Fruit fly (Drosophila melanogaster) Kc167 (cell line): ENCODE measurements around the gene CG14073.

Experiments
- Myc ChIP-seq: fragments of >200 bp; optimal IDR thresholded peaks from 2 replicates; lab custom pipeline; 2017; ENCODE audit warnings: missing external identifiers
- Sin3A ChIP-seq: fragments of >200 bp; optimal IDR thresholded peaks from 2 replicates; lab custom pipeline; 2018; ENCODE audit warnings: missing external identifiers
- h ChIP-seq: fragments of >200 bp; optimal IDR thresholded peaks from 3 replicates; lab custom pipeline; 2018; ENCODE audit warnings: missing external identifiers
- insv ChIP-seq: fragments of >200 bp; optimal IDR thresholded peaks from 3 replicates; lab custom pipeline; 2018; ENCODE audit warnings: missing external identifiers
- psq ChIP-seq: fragments of >200 bp; optimal IDR thresholded peaks from 2 replicates; lab custom pipeline; 2017; ENCODE audit warnings: missing external identifiers
- ttk ChIP-seq: sonication (Bioruptor generic); optimal IDR thresholded peaks from 2 replicates; lab custom pipeline; 2017; ENCODE audit warnings: missing external identifiers

Gene CG14073

DNA sequence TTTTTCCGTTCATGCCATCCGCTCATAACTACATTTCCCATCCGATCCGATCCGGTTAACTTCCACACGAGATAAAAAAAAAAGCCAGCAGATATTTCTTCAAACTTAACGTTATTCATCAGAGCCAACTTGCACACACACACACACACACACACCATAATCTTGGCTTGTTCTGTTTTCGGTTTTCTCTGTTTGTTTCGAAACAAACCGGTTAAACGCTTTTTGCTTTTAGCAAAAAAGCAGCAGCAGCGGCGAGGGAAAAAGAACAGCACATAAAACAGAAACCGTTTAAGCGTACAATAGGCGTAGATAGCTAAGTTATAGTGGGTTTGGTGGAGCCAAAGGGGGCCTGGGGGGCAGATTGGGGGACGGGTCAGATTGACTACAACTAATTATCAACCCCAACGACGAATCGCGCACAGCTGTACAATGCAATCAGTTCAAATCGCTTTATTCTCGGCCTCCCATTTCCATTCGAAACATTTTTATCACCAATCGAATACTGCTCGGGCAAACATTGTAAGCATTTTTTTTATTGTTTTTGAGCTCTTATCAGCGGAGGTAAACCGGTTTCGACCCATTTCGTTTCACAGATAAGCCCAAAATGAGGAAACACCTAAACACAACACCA, 3.1 kb downstream of the CG14073 start:
- no peak for TF ChIP-seq insv (lab: Kevin White, UChicago)
- no peak for TF ChIP-seq psq (lab: Kevin White, UChicago)
- no peak for TF ChIP-seq h (lab: Kevin White, UChicago)
- no peak for TF ChIP-seq Sin3A (lab: Kevin White, UChicago)
- TF ChIP-seq ttk (lab: Kevin White, UChicago), result no peak
- TF ChIP-seq Myc, result no peak

DNA sequence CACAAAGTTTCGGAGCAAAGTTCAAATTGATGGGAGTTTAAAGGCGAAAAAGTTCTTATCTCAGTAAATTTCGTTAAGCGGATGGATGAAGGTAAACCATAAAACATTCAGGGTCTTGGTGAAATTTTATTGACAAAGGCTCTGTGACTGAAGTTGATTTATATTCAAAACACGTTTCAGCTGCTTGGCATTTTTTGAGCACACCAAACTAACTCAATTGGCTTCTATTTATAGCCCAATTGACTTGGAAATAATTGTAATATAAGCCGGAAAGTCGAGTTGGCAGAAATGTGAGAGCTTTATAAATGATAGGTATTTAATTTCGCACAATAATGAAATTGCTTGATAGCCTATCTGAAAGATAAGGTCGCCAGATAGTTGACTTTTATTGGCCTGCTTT, 3.8 kb downstream of the CG14073 start:
- TF ChIP-seq insv (lab: Kevin White, UChicago) (no peak), Myc (no peak), Sin3A (lab: Kevin White, UChicago) (no peak), h (lab: Kevin White, UChicago) (no peak), psq (lab: Kevin White, UChicago) (no peak), ttk (lab: Kevin White, UChicago) (no peak)

DNA sequence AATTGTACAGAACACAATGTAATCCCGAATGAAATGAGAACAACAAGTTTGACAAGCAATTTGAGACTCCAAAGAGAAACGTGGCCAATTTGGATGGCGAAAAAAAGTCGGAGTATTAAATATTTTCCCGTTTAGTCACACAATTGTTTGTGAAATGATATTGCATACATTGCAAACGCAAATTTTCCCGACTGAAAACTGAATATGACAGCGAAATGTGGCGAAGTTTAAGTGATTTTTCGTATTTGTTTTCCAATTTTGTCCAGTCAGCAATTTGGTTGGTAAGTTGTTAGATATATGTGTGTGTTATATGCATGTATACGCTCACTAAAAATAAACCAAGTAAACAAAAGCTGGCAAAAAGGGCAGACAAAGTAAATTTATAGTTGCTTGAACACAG, 4.3 kb downstream of the CG14073 start:
- no peak for TF ChIP-seq h (lab: Kevin White, UChicago)

DNA sequence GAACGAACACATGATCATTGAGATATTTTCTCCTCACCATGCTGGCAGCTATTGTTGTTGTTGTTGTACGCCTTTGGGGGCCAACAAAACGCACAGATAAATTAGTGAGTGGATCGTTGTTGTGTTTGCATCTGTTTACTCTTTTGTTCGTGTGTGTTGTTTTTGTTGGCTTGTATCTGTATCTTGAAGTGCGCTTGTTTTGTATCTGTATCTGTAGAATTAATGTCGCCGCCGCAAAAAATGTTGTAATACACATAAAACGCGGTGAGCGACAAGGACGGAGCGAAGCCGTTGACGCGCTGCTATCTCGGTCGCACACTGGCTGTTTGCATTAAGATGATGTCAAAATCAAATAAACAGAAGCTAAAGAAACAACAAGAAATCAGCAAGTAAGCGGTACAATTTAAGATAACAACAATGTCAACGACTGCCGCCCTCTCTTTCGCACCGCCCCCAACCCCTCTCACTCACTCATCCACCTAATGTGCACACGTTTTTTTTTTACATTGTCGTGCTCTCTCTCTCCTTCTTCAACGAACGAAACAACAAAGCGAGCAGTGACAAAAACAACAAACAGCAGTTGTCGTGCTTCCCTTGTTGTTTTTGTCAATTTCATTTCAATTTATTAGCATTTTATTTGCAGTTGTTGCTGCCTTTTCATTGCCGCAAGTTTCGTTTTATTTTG, 6.4 kb downstream of the CG14073 start:
- TF ChIP-seq Myc (no peak), ttk (lab: Kevin White, UChicago) (no peak), Sin3A (lab: Kevin White, UChicago) (no peak), psq (lab: Kevin White, UChicago) (no peak), h (lab: Kevin White, UChicago) (no peak), insv (lab: Kevin White, UChicago) (no peak)

DNA sequence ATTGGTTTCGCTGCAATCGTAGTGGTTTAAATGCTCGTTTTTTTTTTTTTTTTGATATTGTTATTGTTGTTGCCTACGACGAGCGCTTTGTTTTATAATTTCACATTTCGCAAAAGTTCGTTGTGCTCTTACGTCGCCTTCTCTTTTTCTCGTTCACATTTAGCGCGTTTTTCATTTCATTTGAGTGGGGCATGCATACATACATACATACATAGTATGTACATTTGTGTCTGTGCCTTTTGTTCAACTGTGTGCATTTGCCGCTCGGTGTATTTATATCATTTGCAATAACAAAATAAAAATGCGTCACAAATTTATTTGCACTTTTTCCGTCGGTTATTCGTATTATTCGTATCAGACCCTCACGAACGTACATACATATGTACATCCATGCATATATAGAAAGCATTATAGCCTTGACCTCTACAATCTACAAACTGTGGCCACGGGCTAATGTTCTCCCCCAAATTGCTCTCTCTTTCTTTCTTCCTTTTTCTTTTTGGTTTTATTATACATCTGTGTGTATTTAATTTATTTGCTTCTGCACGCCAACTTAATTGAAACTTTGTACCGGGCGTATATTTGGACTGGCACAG, 8.2 kb downstream of the CG14073 start:
- TF ChIP-seq h (lab: Kevin White, UChicago) (no peak), insv (lab: Kevin White, UChicago) (no peak), psq (lab: Kevin White, UChicago) (no peak), ttk (lab: Kevin White, UChicago) (no peak), Sin3A (lab: Kevin White, UChicago) (no peak), Myc (no peak)

DNA sequence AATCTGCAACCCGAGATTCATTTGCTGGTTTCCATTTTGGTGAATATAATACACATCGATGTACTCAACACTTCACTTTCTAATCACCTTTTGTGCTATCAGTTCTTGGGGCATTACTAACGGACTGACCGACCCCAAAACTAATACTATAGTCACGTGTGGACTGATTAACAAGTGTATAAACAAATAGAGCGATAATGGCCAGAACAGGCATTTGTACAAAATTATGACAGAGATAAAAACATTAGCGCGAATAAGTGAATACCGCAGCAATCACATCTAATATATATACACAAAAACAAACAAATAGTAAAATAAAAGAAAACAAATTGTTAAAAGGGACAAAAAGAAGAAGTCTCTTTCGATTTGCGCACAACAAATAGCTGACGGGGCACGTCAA, 10.0 kb downstream of the CG14073 start:
- TF ChIP-seq Myc (no peak), h (lab: Kevin White, UChicago) (no peak), Sin3A (lab: Kevin White, UChicago) (no peak), psq (lab: Kevin White, UChicago) (no peak), insv (lab: Kevin White, UChicago) (no peak), ttk (lab: Kevin White, UChicago) (no peak)

DNA sequence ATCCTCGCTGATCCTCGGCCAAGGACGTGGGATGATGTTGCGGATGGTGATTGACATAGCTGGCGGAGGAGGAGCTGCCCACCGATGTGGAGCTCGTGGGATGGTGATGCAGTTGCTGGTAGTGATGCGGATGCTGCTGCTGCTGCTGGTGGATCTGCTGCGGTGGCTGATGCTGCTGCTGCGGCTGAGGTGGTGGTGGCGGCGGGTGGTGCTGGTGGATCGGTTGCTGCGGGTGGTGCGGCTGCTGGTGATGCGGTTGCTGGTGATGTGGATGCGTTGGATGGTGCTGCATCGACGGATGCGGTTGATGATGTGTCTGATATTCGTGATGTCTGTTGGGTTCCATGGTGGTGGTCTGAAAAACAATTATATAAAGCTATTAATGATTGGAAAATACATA, 11.4 kb downstream of the CG14073 start:
- TF ChIP-seq Myc (no peak), insv (lab: Kevin White, UChicago) (no peak), h (lab: Kevin White, UChicago) (no peak), Sin3A (lab: Kevin White, UChicago) (no peak), psq (lab: Kevin White, UChicago) (no peak), ttk (lab: Kevin White, UChicago) (no peak)

DNA sequence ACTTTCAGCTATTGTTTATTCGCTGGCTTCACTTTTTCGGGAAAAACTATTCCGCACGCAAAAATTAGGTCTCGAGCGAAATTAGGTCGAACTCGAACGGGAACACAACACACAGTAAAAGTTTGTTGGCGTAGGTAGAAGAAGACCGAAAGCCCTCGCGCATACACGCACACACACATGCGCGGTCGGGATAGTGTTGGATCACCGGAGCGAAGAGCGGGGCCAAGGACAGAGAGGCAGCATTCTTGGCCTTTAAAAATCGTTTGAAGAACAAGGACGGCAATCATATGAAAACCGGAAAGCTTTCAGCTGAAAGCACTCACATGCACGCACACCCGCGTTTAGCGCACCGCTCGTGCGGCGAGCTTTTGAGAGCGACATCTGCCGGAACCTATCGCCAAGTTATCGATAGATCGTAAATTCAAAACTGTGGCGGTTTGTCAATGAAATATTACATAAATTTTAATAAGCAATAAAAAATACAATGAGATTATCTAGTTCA, 19.2 kb downstream of the CG14073 start, which contains the start of gene ftz-f1:
ftz-f1 (minus strand) TSS at position 116 of the 502 bp plus-strand sequence.
- TF ChIP-seq ttk (lab: Kevin White, UChicago) (no peak), h (lab: Kevin White, UChicago) (no peak), Myc (no peak), psq (lab: Kevin White, UChicago) (no peak), insv (lab: Kevin White, UChicago) (no peak), Sin3A (lab: Kevin White, UChicago) (no peak)

DNA sequence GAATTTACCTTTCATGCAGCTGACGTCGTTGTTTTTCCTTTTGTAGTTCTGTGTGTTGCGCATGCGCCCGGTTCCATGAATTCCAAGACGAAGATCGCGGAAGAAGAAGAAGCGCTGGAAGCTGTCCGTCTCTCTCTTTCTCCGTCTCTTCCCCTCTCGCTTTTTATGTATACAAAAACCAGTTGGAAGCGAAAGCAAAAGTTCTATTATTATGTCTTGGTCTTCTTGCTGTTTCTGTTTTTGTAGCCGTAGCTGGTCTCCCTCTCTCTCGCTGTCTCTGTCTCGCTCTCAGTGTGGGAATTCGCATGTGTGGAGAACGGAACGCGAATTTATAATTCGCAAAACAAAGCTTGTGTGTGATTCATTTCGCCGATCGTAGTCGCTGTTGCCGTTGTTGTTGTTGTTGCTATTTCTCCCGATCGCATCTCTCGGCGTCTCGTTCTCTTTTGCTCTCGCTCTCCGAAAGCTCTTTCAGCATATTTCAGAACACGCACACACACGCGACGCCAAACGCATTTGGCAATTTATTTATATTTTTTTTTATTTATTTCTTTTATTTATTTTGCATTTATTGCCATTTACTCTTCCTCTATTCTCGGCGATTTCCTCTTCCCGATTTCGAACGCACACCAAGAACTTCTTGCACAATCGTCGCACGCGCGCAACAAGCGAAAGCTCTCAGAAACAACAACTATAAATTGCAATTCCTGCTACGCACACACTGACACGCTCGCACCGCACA, 20.2 kb downstream of the CG14073 start:
- no peak for TF ChIP-seq Sin3A (lab: Kevin White, UChicago)
- no peak for TF ChIP-seq ttk (lab: Kevin White, UChicago)
- no peak for TF ChIP-seq h (lab: Kevin White, UChicago)
- TF ChIP-seq Myc, result no peak
- TF ChIP-seq insv (lab: Kevin White, UChicago), result no peak
- no peak for TF ChIP-seq psq (lab: Kevin White, UChicago)

DNA sequence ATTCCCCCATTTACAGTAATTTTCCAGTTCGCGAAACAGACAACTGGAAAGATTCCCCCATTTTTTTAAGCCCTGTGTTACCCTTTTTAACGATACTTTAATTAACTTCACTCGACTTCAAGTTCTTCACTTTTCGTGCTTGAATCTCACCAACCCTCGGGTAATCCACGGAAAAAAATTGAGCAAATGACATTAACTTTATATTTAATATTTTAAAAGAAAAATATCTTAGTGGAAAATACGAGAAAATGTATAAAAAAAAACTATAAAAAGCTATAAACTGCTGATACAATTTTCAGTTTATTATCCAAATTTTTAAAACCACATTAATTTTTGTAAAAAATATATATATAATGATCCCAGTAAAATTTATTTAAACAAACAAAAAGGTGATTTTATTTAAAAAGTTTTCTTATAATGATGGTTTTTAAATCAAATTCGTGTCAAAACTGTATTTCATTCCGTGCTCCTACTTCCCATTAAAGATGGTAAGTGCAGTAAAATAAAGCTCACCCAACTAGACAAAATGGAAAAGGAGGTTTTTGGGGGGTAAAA, 20.9 kb downstream of the CG14073 start:
- TF ChIP-seq psq (lab: Kevin White, UChicago), result no peak
- no peak for TF ChIP-seq Sin3A (lab: Kevin White, UChicago)
- TF ChIP-seq ttk (lab: Kevin White, UChicago), result no peak
- no peak for TF ChIP-seq h (lab: Kevin White, UChicago)
- no peak for TF ChIP-seq Myc
- no peak for TF ChIP-seq insv (lab: Kevin White, UChicago)

DNA sequence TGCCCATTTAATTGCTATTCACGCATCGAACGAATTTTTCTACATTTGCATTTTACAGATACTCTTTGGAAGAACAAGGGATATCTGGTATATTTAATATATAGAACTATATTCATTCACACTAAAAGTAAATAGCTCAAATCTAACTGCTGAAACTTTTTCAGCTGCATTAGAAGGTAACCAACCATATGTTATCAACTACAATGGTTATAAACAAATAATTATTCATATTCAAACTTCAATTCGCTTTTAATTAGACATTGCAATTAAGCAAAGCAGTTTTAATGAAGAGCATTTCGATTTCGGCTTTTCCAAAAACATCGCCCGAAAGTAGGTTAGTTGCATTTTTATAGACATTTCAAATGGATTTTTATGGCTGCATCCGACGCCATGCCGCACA, 24.1 kb downstream of the CG14073 start:
- TF ChIP-seq h (lab: Kevin White, UChicago) (no peak), psq (lab: Kevin White, UChicago) (no peak), Sin3A (lab: Kevin White, UChicago) (no peak), insv (lab: Kevin White, UChicago) (no peak), ttk (lab: Kevin White, UChicago) (no peak), Myc (no peak)
